Worm (Caenorhabditis elegans) whole organism, late embryonic: ENCODE results near the gene chil-26.

ENCODE experiments used
- ama-1 ChIP-seq: fragments of 150-350 bp; optimal IDR thresholded peaks from 2 replicates; lab custom pipeline; 2014
- npax-4 ChIP-seq: sonication (generic microtip); optimal IDR thresholded peaks from 2 replicates; lab custom pipeline; 2016; ENCODE audit warnings: missing genetic modification characterization, missing compliant biosample characterization
- pag-3 ChIP-seq: sonication (generic microtip); optimal IDR thresholded peaks from 2 replicates; lab custom pipeline; 2016; ENCODE audit warnings: missing compliant biosample characterization, missing genetic modification characterization, borderline replicate concordance
- pha-2 ChIP-seq: sonication (generic microtip); optimal IDR thresholded peaks from 2 replicates; lab custom pipeline; 2017; ENCODE audit warnings: mild to moderate bottlenecking, missing genetic modification characterization, missing compliant biosample characterization
- pha-4 ChIP-seq: fragments of 150-350 bp; optimal IDR thresholded peaks from 2 replicates; lab custom pipeline; 2018; ENCODE audit warnings: missing biosample characterization, missing genetic modification reagents, missing genetic modification characterization
- unc-55 ChIP-seq: sonication (generic microtip); optimal IDR thresholded peaks from 2 replicates; lab custom pipeline; 2017; ENCODE audit warnings: missing biosample characterization, missing genetic modification reagents, missing genetic modification characterization

ce11 chrII:9481427-9481826 lies 6.6 kb downstream of the chil-26 start:
- no peak for TF ChIP-seq ama-1 (lab: Kevin White, UChicago)
- TF ChIP-seq pha-4 (tag; lab: Kevin White, UChicago): no peak
- no peak for TF ChIP-seq pha-2 (tag; lab: Kevin White, UChicago)
- no peak for TF ChIP-seq npax-4 (tag; lab: Kevin White, UChicago)
- TF ChIP-seq pag-3 (tag; lab: Kevin White, UChicago): no peak
- no peak for TF ChIP-seq unc-55 (GFP tag; lab: Kevin White, UChicago)
